Worm (Caenorhabditis elegans) whole organism, mixed stage, embryonic: Measurements from ENCODE around the gene zmp-4.

Experiments
- M03D4.4 ChIP-seq: sonication (generic microtip); optimal IDR thresholded peaks from 2 replicates; lab custom pipeline; 2017; ENCODE audit warnings: mild to moderate bottlenecking, missing genetic modification characterization, missing compliant biosample characterization
- bed-3 ChIP-seq: fragments of 200-800 bp; sonication (Bioruptor generic); optimal IDR thresholded peaks from 3 replicates; lab custom pipeline; 2018; ENCODE audit warnings: mild to moderate bottlenecking, missing genetic modification characterization, moderate library complexity, missing compliant biosample characterization
- blmp-1 ChIP-seq: fragments of 150-350 bp; optimal IDR thresholded peaks from 2 replicates; lab custom pipeline; 2014; ENCODE audit warnings: missing biosample characterization, missing genetic modification characterization
- ceh-39 ChIP-seq: fragments of 150-350 bp; optimal IDR thresholded peaks from 2 replicates; lab custom pipeline; 2014; ENCODE audit warnings: missing biosample characterization, missing genetic modification characterization
- ceh-43 ChIP-seq: fragments of 200-800 bp; sonication (Bioruptor generic); optimal IDR thresholded peaks from 2 replicates; lab custom pipeline; 2018; ENCODE audit warnings: mild to moderate bottlenecking, missing genetic modification characterization, moderate library complexity, missing compliant biosample characterization
- ceh-83 ChIP-seq: fragments of 200-800 bp; sonication (Bioruptor generic); optimal IDR thresholded peaks from 2 replicates; lab custom pipeline; 2018; ENCODE audit warnings: mild to moderate bottlenecking, missing genetic modification characterization, missing compliant biosample characterization
- ces-1 ChIP-seq: fragments of 150-350 bp; optimal IDR thresholded peaks from 2 replicates; lab custom pipeline; 2014; ENCODE audit warnings: missing biosample characterization, missing genetic modification reagents, missing genetic modification characterization
- cnd-1 ChIP-seq: fragments of 200-800 bp; sonication (Bioruptor generic); optimal IDR thresholded peaks from 2 replicates; lab custom pipeline; 2018; ENCODE audit warnings: mild to moderate bottlenecking, missing genetic modification characterization, missing compliant biosample characterization
- drap-1 ChIP-seq: fragments of 200-800 bp; sonication (Bioruptor generic); optimal IDR thresholded peaks from 3 replicates; lab custom pipeline; 2018; ENCODE audit warnings: mild to moderate bottlenecking, missing genetic modification characterization, missing compliant biosample characterization
- elt-1 ChIP-seq: sonication (generic microtip); optimal IDR thresholded peaks from 2 replicates; lab custom pipeline; 2017; ENCODE audit warnings: missing genetic modification characterization, mild to moderate bottlenecking, missing compliant biosample characterization, antibody characterized with exemption, moderate library complexity, borderline replicate concordance; ENCODE audit not compliant: insufficient read depth
- elt-3 ChIP-seq: fragments of 150-350 bp; optimal IDR thresholded peaks from 2 replicates; lab custom pipeline; 2014; ENCODE audit warnings: missing biosample characterization, missing genetic modification characterization
- hlh-1 ChIP-seq: fragments of 150-350 bp; optimal IDR thresholded peaks from 2 replicates; lab custom pipeline; 2014; ENCODE audit warnings: missing biosample characterization, missing genetic modification reagents, missing genetic modification characterization
- lin-13 ChIP-seq: fragments of 150-350 bp; optimal IDR thresholded peaks from 2 replicates; lab custom pipeline; 2014; ENCODE audit warnings: missing biosample characterization, missing genetic modification characterization
- lin-32 ChIP-seq: fragments of 200-800 bp; sonication (Bioruptor generic); optimal IDR thresholded peaks from 2 replicates; lab custom pipeline; 2018; ENCODE audit warnings: mild to moderate bottlenecking, missing genetic modification characterization, missing compliant biosample characterization
- lsy-2 ChIP-seq: fragments of 150-350 bp; optimal IDR thresholded peaks from 2 replicates; lab custom pipeline; 2014; ENCODE audit warnings: missing biosample characterization, missing genetic modification characterization
- mab-5 ChIP-seq: fragments of 150-350 bp; optimal IDR thresholded peaks from 2 replicates; lab custom pipeline; 2014; ENCODE audit warnings: missing biosample characterization, missing genetic modification characterization
- mep-1 ChIP-seq: fragments of 150-350 bp; optimal IDR thresholded peaks from 2 replicates; lab custom pipeline; 2017; ENCODE audit warnings: missing biosample characterization, missing genetic modification reagents, missing genetic modification characterization, inconsistent platforms
- mls-2 ChIP-seq: sonication (generic microtip); optimal IDR thresholded peaks from 2 replicates; lab custom pipeline; 2016; ENCODE audit warnings: mild to moderate bottlenecking, missing genetic modification characterization, moderate library complexity, missing compliant biosample characterization
- nhr-12 ChIP-seq: fragments of 150-350 bp; optimal IDR thresholded peaks from 2 replicates; lab custom pipeline; 2014; ENCODE audit warnings: missing biosample characterization, missing genetic modification characterization
- nhr-2 ChIP-seq: fragments of 150-350 bp; optimal IDR thresholded peaks from 2 replicates; lab custom pipeline; 2014; ENCODE audit warnings: missing biosample characterization, missing genetic modification characterization
- nhr-237 ChIP-seq: fragments of 150-350 bp; optimal IDR thresholded peaks from 2 replicates; lab custom pipeline; 2014; ENCODE audit warnings: missing biosample characterization, missing genetic modification characterization
- nhr-28 ChIP-seq: fragments of 150-350 bp; optimal IDR thresholded peaks from 2 replicates; lab custom pipeline; 2014; ENCODE audit warnings: missing biosample characterization, missing genetic modification characterization
- pha-4 ChIP-seq: fragments of 150-350 bp; optimal IDR thresholded peaks from 2 replicates; lab custom pipeline; 2018; ENCODE audit warnings: missing biosample characterization, missing genetic modification reagents, missing genetic modification characterization
- sem-2 ChIP-seq: fragments of 200-800 bp; sonication (Bioruptor generic); optimal IDR thresholded peaks from 2 replicates; lab custom pipeline; 2018; ENCODE audit warnings: mild to moderate bottlenecking, missing genetic modification characterization, missing compliant biosample characterization
- snpc-4 ChIP-seq: fragments of 150-350 bp; optimal IDR thresholded peaks from 2 replicates; lab custom pipeline; 2014; ENCODE audit warnings: missing biosample characterization, missing genetic modification characterization
- sptf-1 ChIP-seq: sonication (generic microtip); optimal IDR thresholded peaks from 2 replicates; lab custom pipeline; 2017; ENCODE audit warnings: mild to moderate bottlenecking, missing genetic modification characterization, moderate library complexity, missing compliant biosample characterization
- tbx-8 ChIP-seq: fragments of 200-800 bp; sonication (Bioruptor generic); optimal IDR thresholded peaks from 2 replicates; lab custom pipeline; 2018; ENCODE audit warnings: mild to moderate bottlenecking, missing genetic modification characterization, moderate library complexity, missing compliant biosample characterization
- unc-120 ChIP-seq: sonication (generic microtip); optimal IDR thresholded peaks from 2 replicates; lab custom pipeline; 2017; ENCODE audit warnings: missing genetic modification characterization, missing compliant biosample characterization; ENCODE audit not compliant: poor library complexity, severe bottlenecking
- unc-39 ChIP-seq: fragments of 150-350 bp; optimal IDR thresholded peaks from 2 replicates; lab custom pipeline; 2014; ENCODE audit warnings: missing biosample characterization, missing genetic modification characterization
- unc-62 ChIP-seq: fragments of 150-350 bp; optimal IDR thresholded peaks from 2 replicates; lab custom pipeline; 2014; ENCODE audit warnings: missing biosample characterization, missing genetic modification reagents, missing genetic modification characterization
- ztf-11 ChIP-seq: fragments of 150-350 bp; optimal IDR thresholded peaks from 2 replicates; lab custom pipeline; 2014; ENCODE audit warnings: missing biosample characterization, missing genetic modification characterization

The zmp-4 gene

DNA sequence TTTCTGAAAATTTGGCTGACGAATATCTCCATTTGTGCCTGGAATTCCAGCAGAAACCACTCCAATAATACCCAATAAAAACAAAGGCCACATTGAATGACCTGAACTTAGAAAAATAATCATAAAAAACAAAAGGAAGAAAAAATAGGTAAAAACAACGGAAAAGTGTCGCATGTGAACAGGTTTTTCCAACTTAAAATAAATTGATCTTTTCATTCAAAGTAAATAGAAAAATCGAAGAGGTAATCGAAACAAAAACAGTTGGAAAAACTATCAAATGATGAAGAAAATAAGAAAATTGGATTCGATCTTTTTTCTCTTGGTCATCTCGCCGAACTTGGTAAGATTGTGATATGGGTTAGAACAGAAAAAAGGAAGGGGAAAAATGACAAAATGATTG, at the start of gene zmp-4:
Gene zmp-4 (minus strand): TSS at position 101 of the 400 bp plus-strand sequence.
- TF ChIP-seq elt-1 (tag; lab: Kevin White, UChicago) (no peak), hlh-1 (tag; lab: Kevin White, UChicago) (no peak), nhr-12 (tag; lab: Kevin White, UChicago) (no peak), lin-13 (tag; lab: Kevin White, UChicago) (no peak), nhr-237 (no peak), unc-62 (GFP tag; lab: Kevin White, UChicago) (no peak), M03D4.4 (no peak), bed-3 (no peak), mep-1 (tag; lab: Kevin White, UChicago) (no peak), ceh-43 (GFP tag; lab: Kevin White, UChicago) (no peak), nhr-28 (tag; lab: Kevin White, UChicago) (no peak)
- TF ChIP-seq, all 35 proteins: peak for 0

DNA sequence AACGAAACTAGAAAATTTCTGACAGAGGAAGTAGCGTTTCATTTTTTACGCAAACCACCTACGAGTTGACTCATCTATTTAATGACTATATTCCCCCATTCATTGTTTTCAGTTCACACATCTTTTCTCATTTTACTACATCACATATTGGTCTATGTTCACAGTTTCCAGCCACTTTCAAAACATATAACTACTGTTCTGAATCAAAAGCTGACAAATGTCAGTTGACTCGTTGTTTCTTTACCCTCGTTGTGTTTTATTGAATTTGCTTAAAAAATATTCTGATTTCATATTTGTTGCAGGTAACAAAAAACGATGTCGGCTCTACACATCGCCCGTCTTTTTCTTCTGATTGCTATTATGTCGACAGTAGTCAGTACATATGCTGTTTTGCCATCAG, 49.7 kb upstream of the zmp-4 start, which contains the start of gene nlp-59:
Gene nlp-59 (plus strand): TSS at position 301 of the 400 bp plus-strand sequence.
- TF ChIP-seq snpc-4 (tag; lab: Kevin White, UChicago) (no peak), pha-4 (tag; lab: Kevin White, UChicago) (no peak), tbx-8 (GFP tag; lab: Kevin White, UChicago) (no peak), ces-1 (GFP tag; lab: Kevin White, UChicago) (no peak), cnd-1 (tag; lab: Kevin White, UChicago) (no peak), ceh-39 (tag; lab: Kevin White, UChicago) (no peak), mep-1 (tag; lab: Kevin White, UChicago) (no peak), unc-62 (GFP tag; lab: Kevin White, UChicago) (no peak), bed-3 (no peak), lin-32 (GFP tag; lab: Kevin White, UChicago) (no peak), ceh-83 (GFP tag; lab: Kevin White, UChicago) (no peak), sptf-1 (no peak), blmp-1 (no peak), ztf-11 (tag; lab: Kevin White, UChicago) (no peak), sem-2 (GFP tag; lab: Kevin White, UChicago) (no peak), lin-13 (tag; lab: Kevin White, UChicago) (no peak), drap-1 (GFP tag; lab: Kevin White, UChicago) (no peak), hlh-1 (tag; lab: Kevin White, UChicago) (no peak)
- TF ChIP-seq, all 35 proteins: peak for 0

DNA sequence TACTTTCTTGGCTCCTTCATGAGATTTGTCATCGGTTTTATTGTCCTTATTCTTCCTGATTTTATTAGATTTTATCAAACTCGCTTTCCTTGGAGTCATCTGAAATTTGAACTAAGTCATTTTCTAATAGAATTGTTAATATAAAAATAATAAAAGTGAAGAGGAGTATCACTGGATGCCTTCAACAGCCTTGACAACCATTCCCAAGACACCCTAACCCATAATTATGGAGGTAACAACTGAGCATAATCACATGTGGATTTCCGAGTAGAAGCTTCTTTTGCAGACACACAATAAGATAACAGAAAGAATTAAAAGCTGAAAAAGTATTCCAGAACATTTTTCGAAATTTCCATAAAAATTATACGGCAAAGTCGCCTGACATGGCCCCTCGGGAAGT, 34.3 kb upstream of the zmp-4 start, which contains the start of gene F02D8.9:
Gene F02D8.9 (minus strand): TSS at position 101 of the 400 bp plus-strand sequence.
- no peak for TF ChIP-seq blmp-1

DNA sequence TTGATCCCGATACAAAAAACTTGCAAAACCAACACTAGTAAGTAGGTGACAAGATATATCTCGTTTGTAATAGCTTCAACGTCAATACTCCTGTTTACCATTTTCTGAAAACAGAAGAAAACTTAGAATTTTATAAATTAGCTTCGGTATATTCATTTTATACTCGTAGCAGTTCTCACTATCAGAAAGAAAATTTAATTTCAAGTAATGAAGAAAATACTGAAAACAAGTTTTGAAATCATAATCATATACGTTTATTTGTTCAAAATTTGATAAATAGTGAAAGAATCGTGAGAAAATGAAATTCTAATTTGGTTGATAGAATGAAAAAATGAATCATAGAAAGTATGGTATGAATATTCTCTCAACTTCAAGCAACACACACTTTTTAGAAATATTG, 33.2 kb upstream of the zmp-4 start, which contains the start of gene C30G7.5:
Gene C30G7.5 (minus strand): TSS at position 101 of the 400 bp plus-strand sequence.
- TF ChIP-seq blmp-1 = no peak
- no peak for TF ChIP-seq ceh-43 (GFP tag; lab: Kevin White, UChicago)
- no peak for TF ChIP-seq nhr-28 (tag; lab: Kevin White, UChicago)
- no peak for TF ChIP-seq lin-13 (tag; lab: Kevin White, UChicago)
- no peak for TF ChIP-seq elt-1 (tag; lab: Kevin White, UChicago)
- TF ChIP-seq unc-39 (tag; lab: Kevin White, UChicago) = no peak
- TF ChIP-seq ceh-83 (GFP tag; lab: Kevin White, UChicago) = no peak
- no peak for TF ChIP-seq ces-1 (GFP tag; lab: Kevin White, UChicago)
- no peak for TF ChIP-seq pha-4 (tag; lab: Kevin White, UChicago)

DNA sequence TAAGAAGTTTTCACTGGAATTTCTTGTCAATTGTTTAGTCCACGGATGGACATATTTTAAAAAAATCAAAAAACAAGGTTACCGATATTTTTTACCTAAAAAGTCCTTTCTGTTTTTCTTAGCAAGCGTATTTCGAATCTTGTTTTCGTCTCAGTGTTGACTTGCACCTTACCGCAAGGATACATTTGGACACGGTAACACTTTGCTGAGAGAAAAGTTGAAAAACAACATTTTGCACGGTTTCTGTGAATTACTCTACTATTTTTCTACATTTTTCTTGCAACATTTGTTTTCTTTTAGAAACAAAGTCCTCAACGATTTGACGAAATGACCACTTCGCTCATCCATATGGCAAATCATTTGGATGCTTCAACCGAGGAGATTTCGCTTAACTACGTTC, 28.1 kb upstream of the zmp-4 start, which contains the start of gene hil-1:
Gene hil-1 (plus strand): TSS at position 301 of the 400 bp plus-strand sequence.
- no peak for TF ChIP-seq blmp-1
- TF ChIP-seq hlh-1 (tag; lab: Kevin White, UChicago) = no peak
- TF ChIP-seq ceh-83 (GFP tag; lab: Kevin White, UChicago) = no peak
- no peak for TF ChIP-seq snpc-4 (tag; lab: Kevin White, UChicago)
- TF ChIP-seq lin-13 (tag; lab: Kevin White, UChicago) = no peak
- TF ChIP-seq lin-32 (GFP tag; lab: Kevin White, UChicago) = no peak
- TF ChIP-seq nhr-2 = no peak
- TF ChIP-seq bed-3 = no peak
- TF ChIP-seq unc-120 (tag; lab: Kevin White, UChicago) = no peak
- no peak for TF ChIP-seq drap-1 (GFP tag; lab: Kevin White, UChicago)
- no peak for TF ChIP-seq lsy-2 (tag; lab: Kevin White, UChicago)
- no peak for TF ChIP-seq ces-1 (GFP tag; lab: Kevin White, UChicago)
- no peak for TF ChIP-seq mep-1 (tag; lab: Kevin White, UChicago)
- TF ChIP-seq ztf-11 (tag; lab: Kevin White, UChicago) = no peak
- TF ChIP-seq mls-2 = no peak
- TF ChIP-seq elt-3 (tag; lab: Kevin White, UChicago) = no peak
- no peak for TF ChIP-seq ceh-39 (tag; lab: Kevin White, UChicago)
- TF ChIP-seq mab-5 (tag; lab: Kevin White, UChicago) = no peak
- TF ChIP-seq, all 35 proteins: peak for 0
